Worm (Caenorhabditis elegans) whole organism, early embryonic: Measurements from ENCODE around the gene sucl-2.

Experiments
- B0310.2 ChIP-seq: sonication (generic microtip); optimal IDR thresholded peaks from 2 replicates; lab custom pipeline; 2016; ENCODE audit warnings: mild to moderate bottlenecking, missing genetic modification characterization, missing compliant biosample characterization
- F13C5.2 ChIP-seq: sonication (generic microtip); optimal IDR thresholded peaks from 2 replicates; lab custom pipeline; 2017; ENCODE audit warnings: mild to moderate bottlenecking, missing genetic modification characterization, inconsistent platforms, missing compliant biosample characterization
- aly-1 ChIP-seq: sonication (generic microtip); optimal IDR thresholded peaks from 2 replicates; lab custom pipeline; 2016; ENCODE audit warnings: missing genetic modification characterization, missing compliant biosample characterization
- ama-1 ChIP-seq: fragments of 150-350 bp; optimal IDR thresholded peaks from 2 replicates; lab custom pipeline; 2014
- ceh-13 ChIP-seq: fragments of 200-800 bp; sonication (Bioruptor generic); optimal IDR thresholded peaks from 2 replicates; lab custom pipeline; 2018; ENCODE audit warnings: mild to moderate bottlenecking, missing genetic modification characterization, missing compliant biosample characterization
- ceh-36 ChIP-seq: sonication (generic microtip); optimal IDR thresholded peaks from 2 replicates; lab custom pipeline; 2016; ENCODE audit warnings: missing genetic modification characterization, inconsistent platforms, missing compliant biosample characterization
- ets-7 ChIP-seq: sonication (generic microtip); optimal IDR thresholded peaks from 2 replicates; lab custom pipeline; 2016; ENCODE audit warnings: missing genotype, missing genetic modification characterization, missing compliant biosample characterization
- flt-1 ChIP-seq: fragments of 200-800 bp; sonication (Bioruptor generic); IDR thresholded peaks from 2 replicates; pipeline ENCODE4 v1.3.6; 2022; ENCODE audit warnings: missing genetic modification characterization, missing compliant biosample characterization
- hmbx-1 ChIP-seq: sonication (generic microtip); optimal IDR thresholded peaks from 2 replicates; lab custom pipeline; 2016; ENCODE audit warnings: mild to moderate bottlenecking, missing genetic modification characterization, missing compliant biosample characterization
- hmg-4 ChIP-seq: fragments of 200-800 bp; sonication (Bioruptor generic); optimal IDR thresholded peaks from 2 replicates; lab custom pipeline; 2018; ENCODE audit warnings: mild to moderate bottlenecking, missing genetic modification characterization, missing compliant biosample characterization
- hnd-1 ChIP-seq: sonication (generic microtip); optimal IDR thresholded peaks from 2 replicates; lab custom pipeline; 2016; ENCODE audit warnings: missing genetic modification characterization, missing compliant biosample characterization
- pes-1 ChIP-seq: fragments of 200-800 bp; sonication (Bioruptor generic); IDR thresholded peaks from 2 replicates; pipeline ENCODE4 v1.3.6; 2022; ENCODE audit warnings: missing genetic modification reagents, missing genetic modification characterization, missing compliant biosample characterization
- scrt-1 ChIP-seq: fragments of 200-800 bp; sonication (Bioruptor generic); IDR thresholded peaks from 2 replicates; pipeline ENCODE4 v1.3.6; 2022; ENCODE audit warnings: missing genetic modification characterization, missing compliant biosample characterization
- sea-1 ChIP-seq: fragments of 200-800 bp; sonication (Bioruptor generic); conservative IDR thresholded peaks from 2 replicates; pipeline ENCODE4 v1.3.6; 2022; ENCODE audit warnings: missing genetic modification characterization, missing compliant biosample characterization
- tbx-11 ChIP-seq: fragments of 200-800 bp; sonication (Bioruptor generic); IDR thresholded peaks from 2 replicates; pipeline ENCODE4 v1.3.6; 2022; ENCODE audit warnings: missing genetic modification characterization, missing compliant biosample characterization
- tbx-37 ChIP-seq: fragments of 200-800 bp; sonication (Bioruptor generic); conservative IDR thresholded peaks from 2 replicates; pipeline ENCODE4 v1.3.6; 2022; ENCODE audit warnings: missing genetic modification reagents, missing genetic modification characterization, missing compliant biosample characterization
- tra-4 ChIP-seq: sonication (generic microtip); optimal IDR thresholded peaks from 2 replicates; lab custom pipeline; 2017; ENCODE audit warnings: missing genetic modification characterization, missing compliant biosample characterization

sucl-2 gene

ce11 chrIII:901148-901547, at the start of gene sucl-2:
TSS of gene sucl-2 (minus strand) at chrIII:901412.
- TF ChIP-seq ama-1 (lab: Kevin White, UChicago) (no peak), tra-4 (no peak), tbx-11 (GFP tag; lab: Robert Waterston, UW) (no peak), ceh-36 (tag; lab: Kevin White, UChicago) (no peak), tbx-37 (GFP tag; lab: Robert Waterston, UW) (no peak), scrt-1 (GFP tag; lab: Robert Waterston, UW) (no peak), F13C5.2 (tag; lab: Kevin White, UChicago) (no peak), pes-1 (no peak), aly-1 (tag; lab: Kevin White, UChicago) (no peak), ets-7 (tag; lab: Kevin White, UChicago) (no peak), ceh-13 (GFP tag; lab: Kevin White, UChicago) (no peak), hmg-4 (no peak), hnd-1 (tag; lab: Kevin White, UChicago) (no peak), B0310.2 (no peak), sea-1 (no peak), hmbx-1 (tag; lab: Kevin White, UChicago) (no peak), flt-1 (no peak)

ce11 chrIII:950472-950871, 49.3 kb upstream of the sucl-2 start, which contains the start of the genes fbxa-67 and fbxa-11:
TSS of gene fbxa-67 (minus strand) at chrIII:950670.
TSS of gene fbxa-11 (plus strand) at chrIII:950869.
- no peak for TF ChIP-seq tbx-37 (GFP tag; lab: Robert Waterston, UW)
- TF ChIP-seq F13C5.2 (tag; lab: Kevin White, UChicago) = no peak
- no peak for TF ChIP-seq tbx-11 (GFP tag; lab: Robert Waterston, UW)
- no peak for TF ChIP-seq hnd-1 (tag; lab: Kevin White, UChicago)
- no peak for TF ChIP-seq flt-1
- no peak for TF ChIP-seq aly-1 (tag; lab: Kevin White, UChicago)
- TF ChIP-seq hmg-4 = no peak
- TF ChIP-seq pes-1 = no peak
- TF ChIP-seq tra-4 = no peak
- TF ChIP-seq ets-7 (tag; lab: Kevin White, UChicago) = no peak
- TF ChIP-seq scrt-1 (GFP tag; lab: Robert Waterston, UW) = no peak
- TF ChIP-seq ceh-36 (tag; lab: Kevin White, UChicago) = no peak
- no peak for TF ChIP-seq ama-1 (lab: Kevin White, UChicago)
- no peak for TF ChIP-seq hmbx-1 (tag; lab: Kevin White, UChicago)
- TF ChIP-seq ceh-13 (GFP tag; lab: Kevin White, UChicago) = no peak
- TF ChIP-seq sea-1 = no peak
- TF ChIP-seq B0310.2 = no peak

ce11 chrIII:946250-946725, 45.1 kb upstream of the sucl-2 start, which contains the start of gene fbxa-60:
TSS of gene fbxa-60 (minus strand) at chrIII:946300.
- TF ChIP-seq tbx-37 (GFP tag; lab: Robert Waterston, UW) (no peak), ceh-36 (tag; lab: Kevin White, UChicago) (no peak), ets-7 (tag; lab: Kevin White, UChicago) (no peak), pes-1 (no peak), tra-4 (no peak), F13C5.2 (tag; lab: Kevin White, UChicago) (no peak), ama-1 (lab: Kevin White, UChicago) (no peak), hmbx-1 (tag; lab: Kevin White, UChicago) (no peak), B0310.2 (no peak), scrt-1 (GFP tag; lab: Robert Waterston, UW) (no peak), aly-1 (tag; lab: Kevin White, UChicago) (no peak), hmg-4 (no peak), sea-1 (no peak), flt-1 (no peak), hnd-1 (tag; lab: Kevin White, UChicago) (no peak), ceh-13 (GFP tag; lab: Kevin White, UChicago) (no peak), tbx-11 (GFP tag; lab: Robert Waterston, UW) (no peak)

DNA sequence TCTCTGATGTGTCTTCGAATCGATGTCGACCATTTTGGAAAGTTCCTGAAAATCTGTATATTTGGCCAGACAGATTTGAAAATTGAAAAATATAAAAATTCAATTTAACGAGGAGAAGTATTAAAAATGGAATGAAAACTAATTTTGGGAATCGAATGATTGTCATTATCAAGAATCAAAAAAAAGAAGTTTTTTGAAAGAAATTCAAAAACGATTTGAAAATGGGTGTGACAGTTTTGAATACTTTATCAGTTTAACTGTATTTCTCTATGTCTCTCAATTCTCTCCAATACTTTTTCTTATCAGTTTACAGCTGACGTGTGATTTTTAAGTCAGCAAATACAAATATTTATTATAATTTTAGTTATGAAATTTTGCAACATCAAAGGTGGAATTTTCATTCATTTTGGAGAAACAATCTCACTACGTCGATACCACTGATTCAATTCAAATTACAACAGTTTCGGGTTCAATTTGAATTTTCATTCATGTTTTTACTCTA, 42.3 kb upstream of the sucl-2 start, which contains the start of gene fbxa-59:
fbxa-59 (minus strand) TSS at position 51 of the 502 bp plus-strand sequence.
- TF ChIP-seq pes-1 (no peak), B0310.2 (no peak), tbx-37 (GFP tag; lab: Robert Waterston, UW) (no peak), ceh-36 (tag; lab: Kevin White, UChicago) (no peak), ets-7 (tag; lab: Kevin White, UChicago) (no peak), flt-1 (no peak), hmbx-1 (tag; lab: Kevin White, UChicago) (no peak)

- no peak for TF ChIP-seq ceh-13 (GFP tag; lab: Kevin White, UChicago)
- TF ChIP-seq flt-1 = no peak
- no peak for TF ChIP-seq aly-1 (tag; lab: Kevin White, UChicago)
- TF ChIP-seq B0310.2 = no peak
- TF ChIP-seq ets-7 (tag; lab: Kevin White, UChicago) = no peak
- no peak for TF ChIP-seq sea-1
- no peak for TF ChIP-seq pes-1
- no peak for TF ChIP-seq hmg-4
- TF ChIP-seq scrt-1 (GFP tag; lab: Robert Waterston, UW) = no peak
- no peak for TF ChIP-seq ama-1 (lab: Kevin White, UChicago)
- TF ChIP-seq hmbx-1 (tag; lab: Kevin White, UChicago) = no peak
Measured at ce11 chrIII:941958-942357, 40.7 kb upstream of the sucl-2 start.

ce11 chrIII:938569-938968, 37.4 kb upstream of the sucl-2 start, which contains the start of gene fbxa-22:
TSS of gene fbxa-22 (plus strand) at chrIII:938869.
- TF ChIP-seq sea-1 (no peak), tra-4 (no peak), aly-1 (tag; lab: Kevin White, UChicago) (no peak), hnd-1 (tag; lab: Kevin White, UChicago) (no peak), scrt-1 (GFP tag; lab: Robert Waterston, UW) (no peak), tbx-37 (GFP tag; lab: Robert Waterston, UW) (no peak)

- TF ChIP-seq scrt-1 (GFP tag; lab: Robert Waterston, UW) = no peak
- no peak for TF ChIP-seq hnd-1 (tag; lab: Kevin White, UChicago)
- no peak for TF ChIP-seq ets-7 (tag; lab: Kevin White, UChicago)
- TF ChIP-seq ama-1 (lab: Kevin White, UChicago) = no peak
- no peak for TF ChIP-seq aly-1 (tag; lab: Kevin White, UChicago)
- TF ChIP-seq hmbx-1 (tag; lab: Kevin White, UChicago) = no peak
- TF ChIP-seq tbx-37 (GFP tag; lab: Robert Waterston, UW) = no peak
- TF ChIP-seq ceh-13 (GFP tag; lab: Kevin White, UChicago) = no peak
- TF ChIP-seq B0310.2 = no peak
- TF ChIP-seq flt-1 = no peak
- no peak for TF ChIP-seq sea-1
- TF ChIP-seq tra-4 = no peak
Measured at ce11 chrIII:937961-938360, 36.7 kb upstream of the sucl-2 start, which contains the start of gene fbxa-56. TSS of gene fbxa-56 (minus strand) at chrIII:938061.
